Fruit fly (Drosophila melanogaster): ENCODE results near the gene loco.

dm6 chr3R:22576979-22577378 lies 62.2 kb downstream of the loco start:
- no peak for TF ChIP-seq CG7101 (tag; optimal IDR thresholded peaks at IDR 0.05)
- no peak for TF ChIP-seq CG5204 (GFP tag; optimal IDR thresholded peaks at IDR 0.05)
- no peak for TF ChIP-seq cnc (optimal IDR thresholded peaks at IDR 0.05)
- TF ChIP-seq pad (GFP tag; optimal IDR thresholded peaks at IDR 0.05), result no peak

Measured in whole organism, adult.